Fruit fly (Drosophila melanogaster) whole organism, embryonic: ENCODE measurements around the gene Sf3b3.

Source experiments
- Atf6 ChIP-seq: fragments of 200-800 bp; sonication (Bioruptor generic); IDR thresholded peaks from 2 replicates; pipeline ENCODE4 v1.3.6; 2022; ENCODE audit warnings: missing biosample characterization, missing genetic modification characterization
- CG10147 ChIP-seq: fragments of 200-800 bp; sonication (Bioruptor generic); optimal IDR thresholded peaks from 2 replicates; lab custom pipeline; 2019; ENCODE audit warnings: missing biosample characterization, mild to moderate bottlenecking, missing genetic modification characterization, moderate library complexity
- CG11696 ChIP-seq: fragments of 200-800 bp; sonication (Bioruptor generic); IDR thresholded peaks from 2 replicates; pipeline ENCODE4 v1.3.6; 2022; ENCODE audit warnings: missing biosample characterization, missing genetic modification characterization
- CG12299 ChIP-seq: fragments of 200-800 bp; sonication (Bioruptor generic); optimal IDR thresholded peaks from 2 replicates; lab custom pipeline; 2018; ENCODE audit warnings: missing biosample characterization, mild to moderate bottlenecking, missing genetic modification characterization
- CG12659 ChIP-seq: fragments of 200-800 bp; sonication (Bioruptor generic); optimal IDR thresholded peaks from 3 replicates; lab custom pipeline; 2017; ENCODE audit warnings: mild to moderate bottlenecking, missing biosample characterization, missing genetic modification reagents, missing genetic modification characterization
- CG12744 ChIP-seq: fragments of 200-800 bp; sonication (Bioruptor generic); optimal IDR thresholded peaks from 2 replicates; lab custom pipeline; 2016; ENCODE audit warnings: missing biosample characterization, missing genetic modification characterization
- CG1647 ChIP-seq: fragments of 200-800 bp; sonication (Bioruptor generic); optimal IDR thresholded peaks from 3 replicates; lab custom pipeline; 2016; ENCODE audit warnings: missing biosample characterization, missing genetic modification characterization
- CG17568 ChIP-seq: fragments of 200-800 bp; sonication (Bioruptor generic); optimal IDR thresholded peaks from 2 replicates; lab custom pipeline; 2018; ENCODE audit warnings: missing biosample characterization, mild to moderate bottlenecking, missing genetic modification characterization, moderate library complexity
- CG17612 ChIP-seq: fragments of 200-800 bp; sonication (Bioruptor generic); IDR thresholded peaks from 2 replicates; pipeline ENCODE4 v1.3.6; 2022; ENCODE audit warnings: missing biosample characterization, missing genetic modification characterization
- CG1832 ChIP-seq: fragments of 200-800 bp; sonication (Bioruptor generic); optimal IDR thresholded peaks from 2 replicates; lab custom pipeline; 2017; ENCODE audit warnings: missing biosample characterization, mild to moderate bottlenecking, missing genetic modification characterization, inconsistent platforms
- CG18619 ChIP-seq: fragments of 200-800 bp; sonication (Bioruptor generic); optimal IDR thresholded peaks from 3 replicates; lab custom pipeline; 2017; ENCODE audit warnings: missing biosample characterization, mild to moderate bottlenecking, missing genetic modification characterization
- CG2712 ChIP-seq: fragments of 200-800 bp; optimal IDR thresholded peaks from 3 replicates; lab custom pipeline; 2019; ENCODE audit warnings: missing biosample characterization, mild to moderate bottlenecking, missing genetic modification characterization, moderate library complexity
- CG31441 ChIP-seq: fragments of 200-800 bp; sonication (Bioruptor generic); IDR thresholded peaks from 2 replicates; pipeline ENCODE4 v1.3.6; 2022; ENCODE audit warnings: missing biosample characterization, missing genetic modification characterization
- CG5180 ChIP-seq: fragments of 200-800 bp; sonication (Bioruptor generic); optimal IDR thresholded peaks from 3 replicates; lab custom pipeline; 2017; ENCODE audit warnings: missing biosample characterization, missing genetic modification characterization, mild to moderate bottlenecking, moderate library complexity, missing genetic modification reagents
- CG6272 ChIP-seq: fragments of 200-800 bp; sonication (Bioruptor generic); IDR thresholded peaks from 2 replicates; pipeline ENCODE4 v1.3.6; 2022; ENCODE audit warnings: missing biosample characterization, missing genetic modification characterization
- CG6813 ChIP-seq: fragments of 200-800 bp; sonication (Bioruptor generic); optimal IDR thresholded peaks from 2 replicates; lab custom pipeline; 2017; ENCODE audit warnings: missing biosample characterization, missing genetic modification characterization, mild to moderate bottlenecking, moderate library complexity, missing genetic modification reagents
- CG7372 ChIP-seq: fragments of 200-800 bp; sonication (Bioruptor generic); IDR thresholded peaks from 2 replicates; pipeline ENCODE4 v1.3.6; 2022; ENCODE audit warnings: missing biosample characterization, missing genetic modification characterization
- Dip2 ChIP-seq: fragments of 200-800 bp; sonication (Bioruptor generic); IDR thresholded peaks from 2 replicates; pipeline ENCODE4 v1.3.6; 2022; ENCODE audit warnings: missing biosample characterization, missing genetic modification characterization
- E2f2 ChIP-seq: fragments of 200-800 bp; sonication (Bioruptor generic); IDR thresholded peaks from 2 replicates; pipeline ENCODE4 v1.3.6; 2022; ENCODE audit warnings: missing biosample characterization, missing genetic modification characterization
- Ets97D ChIP-seq: fragments of 200-800 bp; sonication (Bioruptor generic); optimal IDR thresholded peaks from 3 replicates; lab custom pipeline; 2016; ENCODE audit warnings: missing biosample characterization, missing genetic modification characterization
- Hr3 ChIP-seq: fragments of 200-800 bp; sonication (Bioruptor generic); optimal IDR thresholded peaks from 3 replicates; lab custom pipeline; 2016; ENCODE audit warnings: missing biosample characterization, missing genetic modification characterization
- Hsf ChIP-seq: fragments of 200-800 bp; sonication (Bioruptor generic); optimal IDR thresholded peaks from 3 replicates; lab custom pipeline; 2016; ENCODE audit warnings: missing biosample characterization, missing genetic modification characterization
- Lhr ChIP-seq: fragments of 200-800 bp; sonication (Bioruptor generic); optimal IDR thresholded peaks from 3 replicates; lab custom pipeline; 2017; ENCODE audit warnings: mild to moderate bottlenecking, missing biosample characterization, missing genetic modification reagents, missing genetic modification characterization
- MTF-1 ChIP-seq: fragments of 200-800 bp; sonication (Bioruptor generic); optimal IDR thresholded peaks from 2 replicates; lab custom pipeline; 2018; ENCODE audit warnings: missing biosample characterization, mild to moderate bottlenecking, missing genetic modification characterization, borderline replicate concordance
- Mrtf ChIP-seq: fragments of 200-800 bp; sonication (Bioruptor generic); IDR thresholded peaks from 3 replicates; pipeline ENCODE4 v1.3.6; 2022; ENCODE audit warnings: missing biosample characterization, missing genetic modification characterization
- NC2α ChIP-seq: fragments of 200-800 bp; sonication (Bioruptor generic); optimal IDR thresholded peaks from 2 replicates; lab custom pipeline; 2016; ENCODE audit warnings: missing biosample characterization, missing genetic modification characterization
- Pdp1 ChIP-seq, 2 experiments: fragments of 200-800 bp; sonication (Bioruptor generic); optimal IDR thresholded peaks; 3 replicates each; lab custom pipeline; 2016; ENCODE audit warnings: missing biosample characterization in 2 of 2, missing genetic modification characterization in 2 of 2, mild to moderate bottlenecking in 1 of 2, moderate library complexity in 1 of 2
- Poxn ChIP-seq: fragments of 200-800 bp; sonication (Bioruptor generic); IDR thresholded peaks from 2 replicates; pipeline ENCODE4 v1.3.6; 2022; ENCODE audit warnings: missing biosample characterization, missing genetic modification characterization
- Sin3A ChIP-seq: fragments of >200 bp; optimal IDR thresholded peaks from 2 replicates; lab custom pipeline; 2018
- Sry-β ChIP-seq: fragments of 200-800 bp; sonication (Bioruptor generic); optimal IDR thresholded peaks from 2 replicates; lab custom pipeline; 2018; ENCODE audit warnings: missing biosample characterization, mild to moderate bottlenecking, missing genetic modification characterization, moderate library complexity
- abd-A ChIP-seq: fragments of 200-800 bp; sonication (Bioruptor generic); optimal IDR thresholded peaks from 3 replicates; lab custom pipeline; 2019; ENCODE audit warnings: missing biosample characterization, mild to moderate bottlenecking, missing genetic modification characterization, moderate library complexity
- al ChIP-seq: fragments of 200-800 bp; sonication (Bioruptor generic); IDR thresholded peaks from 2 replicates; pipeline ENCODE4 v1.3.6; 2022; ENCODE audit warnings: missing biosample characterization, missing genetic modification characterization
- ap ChIP-seq: fragments of 200-800 bp; sonication (Bioruptor generic); IDR thresholded peaks from 2 replicates; pipeline ENCODE4 v1.3.6; 2022; ENCODE audit warnings: missing biosample characterization, missing genetic modification characterization
- az2 ChIP-seq: fragments of 200-800 bp; sonication (Bioruptor generic); optimal IDR thresholded peaks from 3 replicates; lab custom pipeline; 2016; ENCODE audit warnings: missing biosample characterization, missing genetic modification characterization
- ham ChIP-seq: fragments of 200-800 bp; sonication (Bioruptor generic); IDR thresholded peaks from 2 replicates; pipeline ENCODE4 v1.3.6; 2022; ENCODE audit warnings: missing biosample characterization, missing genetic modification characterization
- kay ChIP-seq: fragments of 200-800 bp; sonication (Bioruptor generic); optimal IDR thresholded peaks from 2 replicates; lab custom pipeline; 2016; ENCODE audit warnings: missing biosample characterization, missing genetic modification characterization
- lov ChIP-seq, 2 experiments: fragments of 200-800 bp in 1 of 2; fragments of >200 bp in 1 of 2; sonication (Bioruptor generic) in 1 of 2; IDR thresholded peaks in 1 of 2; optimal IDR thresholded peaks in 1 of 2; 2 replicates in 1 of 2; 3 replicates in 1 of 2; pipeline versions ENCODE4 v1.3.6 to Lab custom; 2017 to 2022; ENCODE audit warnings: missing biosample characterization in 1 of 2, missing genetic modification characterization in 1 of 2
- p53 ChIP-seq: fragments of 200-800 bp; sonication (Bioruptor generic); optimal IDR thresholded peaks from 2 replicates; lab custom pipeline; 2016; ENCODE audit warnings: missing biosample characterization, missing genetic modification characterization
- sd ChIP-seq: fragments of 200-800 bp; sonication (Bioruptor generic); optimal IDR thresholded peaks from 3 replicates; lab custom pipeline; 2018; ENCODE audit warnings: missing biosample characterization, mild to moderate bottlenecking, missing genetic modification characterization, moderate library complexity
- trem ChIP-seq: fragments of 200-800 bp; optimal IDR thresholded peaks from 3 replicates; lab custom pipeline; 2019; ENCODE audit warnings: missing biosample characterization, mild to moderate bottlenecking, missing genetic modification characterization, moderate library complexity
- twi ChIP-seq: fragments of 200-800 bp; optimal IDR thresholded peaks from 2 replicates; lab custom pipeline; 2019; ENCODE audit warnings: missing biosample characterization, mild to moderate bottlenecking, missing genetic modification characterization, moderate library complexity
- zen2 ChIP-seq: fragments of 200-800 bp; sonication (Bioruptor generic); IDR thresholded peaks from 3 replicates; pipeline ENCODE4 v1.3.6; 2022; ENCODE audit warnings: missing biosample characterization, missing genetic modification characterization; ENCODE audit not compliant: partially characterized antibody
- zf30C ChIP-seq: fragments of 200-800 bp; sonication (Bioruptor generic); optimal IDR thresholded peaks from 3 replicates; lab custom pipeline; 2018; ENCODE audit warnings: missing biosample characterization, mild to moderate bottlenecking, missing genetic modification characterization

The Sf3b3 gene

DNA sequence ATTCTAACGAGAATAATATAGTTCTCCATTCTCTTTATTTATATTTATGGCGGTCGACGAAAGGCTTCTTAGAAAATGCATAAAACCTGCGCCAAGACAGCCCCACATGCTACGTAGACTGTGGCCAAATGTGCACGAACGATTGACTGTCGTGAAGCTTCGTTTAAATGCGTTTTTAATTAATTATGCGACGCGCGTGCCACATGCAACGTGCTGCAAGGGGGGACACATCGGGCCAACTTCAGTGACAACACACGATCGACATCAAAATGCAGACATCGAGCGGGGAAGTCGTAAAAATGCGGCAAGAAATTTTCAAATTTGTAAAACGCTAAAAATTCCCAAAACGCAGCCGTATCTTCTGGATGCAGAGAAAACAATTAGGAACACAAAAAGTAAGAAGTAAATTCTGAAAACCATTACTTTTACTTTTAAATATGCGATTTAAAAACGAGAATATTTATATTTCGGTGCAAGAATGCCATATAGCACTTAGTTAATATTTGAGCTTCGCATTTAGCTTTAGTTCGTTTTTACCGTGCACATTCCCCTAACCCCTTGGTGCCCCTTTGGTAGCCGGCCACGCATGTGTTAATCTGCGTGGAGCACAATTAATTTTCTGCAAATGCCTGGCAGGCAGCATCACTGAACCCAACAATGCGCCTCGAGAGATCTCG, 33.2 kb downstream of the Sf3b3 start (continued):
- TF ChIP-seq MTF-1 (GFP tag; lab: Kevin White, UChicago) (no peak), p53 (GFP tag; lab: Kevin White, UChicago) (no peak), CG2712 (tag; lab: Kevin White, UChicago) (peak; percentile 61), Hsf (GFP tag; lab: Kevin White, UChicago) (no peak), CG7372 (GFP tag; lab: Robert Waterston, UW) (0 out of 2 replicates have a peak, but pooled peaks have one; percentile 15), CG6813 (no peak), az2 (GFP tag; lab: Kevin White, UChicago) (peak; percentile 41), abd-A (tag; lab: Kevin White, UChicago) (no peak), Sin3A (lab: Kevin White, UChicago) (no peak), sd (tag; lab: Kevin White, UChicago) (peak; percentile 37), ap (GFP tag; lab: Robert Waterston, UW) (no peak; the same call in 1 of the 2 replicates), Dip2 (no peak), kay (GFP tag; lab: Kevin White, UChicago) (no peak), CG12744 (GFP tag; lab: Kevin White, UChicago) (no peak), CG6272 (no peak), Ets97D (GFP tag; lab: Kevin White, UChicago) (no peak), Poxn (GFP tag; lab: Robert Waterston, UW) (no peak), CG12659 (GFP tag; lab: Kevin White, UChicago) (no peak), ham (GFP tag; lab: Robert Waterston, UW) (no peak), lov (optimal IDR thresholded peaks at IDR 0.05; lab: Kevin White, UChicago) (no peak), lov (GFP tag; IDR thresholded peaks at IDR 0.05; lab: Robert Waterston, UW) (0 out of 3 replicates have a peak, but pooled peaks have one; percentile 42), CG1832 (GFP tag; lab: Kevin White, UChicago) (no peak), CG5180 (GFP tag; lab: Kevin White, UChicago) (no peak), E2f2 (peak; percentile 34; the same call in 1 of the 2 replicates), CG10147 (GFP tag; lab: Kevin White, UChicago) (no peak), Mrtf (GFP tag; lab: Robert Waterston, UW) (0 out of 3 replicates have a peak, but pooled peaks have one; percentile 39), zf30C (GFP tag; lab: Kevin White, UChicago) (no peak), Sry-β (GFP tag; lab: Kevin White, UChicago) (no peak), Pdp1 (GFP tag; optimal IDR thresholded peaks at IDR 0.05; lab: Kevin White, UChicago) (peak; percentile 2 to 30), CG12299 (tag; lab: Kevin White, UChicago) (no peak), al (GFP tag; lab: Robert Waterston, UW) (no peak), CG18619 (GFP tag; lab: Kevin White, UChicago) (peak; percentile 12), CG31441 (peak; percentile 56; the same call in 1 of the 2 replicates), CG1647 (GFP tag; lab: Kevin White, UChicago) (no peak), twi (peak; percentile 37), NC2α (GFP tag; lab: Kevin White, UChicago) (no peak), Lhr (peak; percentile 7), trem (tag; lab: Kevin White, UChicago) (peak; percentile 10), Hr3 (GFP tag; lab: Kevin White, UChicago) (no peak), Atf6 (GFP tag; lab: Robert Waterston, UW) (no peak), CG11696 (GFP tag; lab: Robert Waterston, UW) (no peak), zen2 (GFP tag; lab: Robert Waterston, UW) (no peak), CG17612 (no peak), CG17568 (GFP tag; lab: Kevin White, UChicago) (no peak)
